Worm (Caenorhabditis elegans) whole organism, L4 larva: Measurements from ENCODE around the gene cisd-3.1.
A peak's percentile ranks its signal among the peaks of the same experiment; 100 is the strongest.

Experiments used
- D1046.2 ChIP-seq: fragments of 200-800 bp; sonication (Bioruptor generic); IDR thresholded peaks from 2 replicates; pipeline ENCODE4 v1.3.6; 2022; ENCODE audit warnings: missing genetic modification characterization, missing compliant biosample characterization
- F10B5.3 ChIP-seq: sonication (generic microtip); optimal IDR thresholded peaks from 2 replicates; lab custom pipeline; 2016; ENCODE audit warnings: mild to moderate bottlenecking, missing genetic modification characterization, missing compliant biosample characterization
- F26F4.8 ChIP-seq: fragments of 200-800 bp; sonication (Bioruptor generic); conservative IDR thresholded peaks from 2 replicates; pipeline ENCODE4 v1.3.6; 2022; ENCODE audit warnings: missing genetic modification characterization, missing compliant biosample characterization
- F37D6.2 ChIP-seq: sonication (generic microtip); optimal IDR thresholded peaks from 2 replicates; lab custom pipeline; 2016; ENCODE audit warnings: mild to moderate bottlenecking, missing genetic modification characterization, missing compliant biosample characterization
- F44E2.7 ChIP-seq: fragments of 200-800 bp; sonication (Bioruptor generic); IDR thresholded peaks from 2 replicates; pipeline ENCODE4 v2.1.2; 2022; ENCODE audit warnings: missing genetic modification characterization, missing compliant biosample characterization
- T20F7.1 ChIP-seq: fragments of 200-800 bp; sonication (Bioruptor generic); optimal IDR thresholded peaks from 2 replicates; lab custom pipeline; 2018; ENCODE audit warnings: mild to moderate bottlenecking, missing genetic modification characterization, missing compliant biosample characterization
- T26A8.4 ChIP-seq: fragments of 200-800 bp; sonication (Bioruptor generic); IDR thresholded peaks from 2 replicates; pipeline ENCODE4 v1.3.6; 2022; ENCODE audit warnings: missing genetic modification characterization, missing compliant biosample characterization
- Y105C5A.15 ChIP-seq: fragments of 200-800 bp; sonication (Bioruptor generic); IDR thresholded peaks from 2 replicates; pipeline ENCODE4 v1.3.6; 2022; ENCODE audit warnings: missing genetic modification characterization, missing compliant biosample characterization
- aly-2 ChIP-seq: sonication (generic microtip); optimal IDR thresholded peaks from 2 replicates; lab custom pipeline; 2018; ENCODE audit warnings: missing biosample characterization, missing genetic modification characterization
- ama-1 ChIP-seq: fragments of 150-350 bp; optimal IDR thresholded peaks from 2 replicates; lab custom pipeline; 2014; ENCODE audit warnings: inconsistent platforms, mixed read lengths
- attf-4 ChIP-seq: sonication (generic microtip); optimal IDR thresholded peaks from 3 replicates; lab custom pipeline; 2017; ENCODE audit warnings: missing biosample characterization, missing genetic modification characterization
- ceh-28 ChIP-seq: fragments of 150-350 bp; optimal IDR thresholded peaks from 2 replicates; lab custom pipeline; 2014; ENCODE audit warnings: missing biosample characterization, missing genetic modification reagents, missing genetic modification characterization
- ceh-44 ChIP-seq: fragments of 200-800 bp; sonication (Bioruptor generic); IDR thresholded peaks from 2 replicates; pipeline ENCODE4 v1.3.6; 2022; ENCODE audit warnings: missing genetic modification reagents, missing genetic modification characterization, missing compliant biosample characterization
- ceh-62 ChIP-seq: sonication (generic microtip); optimal IDR thresholded peaks from 2 replicates; lab custom pipeline; 2017; ENCODE audit warnings: missing biosample characterization, missing genetic modification characterization
- ceh-82 ChIP-seq: sonication (generic microtip); optimal IDR thresholded peaks from 2 replicates; lab custom pipeline; 2017; ENCODE audit warnings: missing biosample characterization, missing genetic modification characterization
- ces-1 ChIP-seq: fragments of 150-350 bp; sonication (generic microtip); optimal IDR thresholded peaks from 4 replicates; lab custom pipeline; 2014; ENCODE audit warnings: missing biosample characterization, missing genetic modification reagents, missing genetic modification characterization
- cey-2 ChIP-seq: sonication (generic microtip); optimal IDR thresholded peaks from 3 replicates; lab custom pipeline; 2017; ENCODE audit warnings: missing genetic modification characterization, mild to moderate bottlenecking, missing compliant biosample characterization, antibody characterized with exemption, borderline replicate concordance; ENCODE audit not compliant: insufficient read depth
- ctbp-1 ChIP-seq: fragments of 200-800 bp; sonication (Bioruptor generic); IDR thresholded peaks from 2 replicates; pipeline ENCODE4 v1.3.6; 2022; ENCODE audit warnings: missing genetic modification reagents, missing genetic modification characterization, missing compliant biosample characterization
- daf-19 ChIP-seq: fragments of 200-800 bp; sonication (Bioruptor generic); conservative IDR thresholded peaks from 2 replicates; pipeline ENCODE4 v1.3.6; 2022; ENCODE audit warnings: missing genetic modification characterization, missing compliant biosample characterization
- dmd-6 ChIP-seq: fragments of 200-800 bp; sonication (Bioruptor generic); IDR thresholded peaks from 2 replicates; pipeline ENCODE4 v1.3.6; 2022; ENCODE audit warnings: missing genetic modification reagents, missing genetic modification characterization, missing compliant biosample characterization
- dmd-8 ChIP-seq: fragments of 200-800 bp; sonication (Bioruptor generic); IDR thresholded peaks from 2 replicates; pipeline ENCODE4 v1.3.6; 2022; ENCODE audit warnings: missing genetic modification characterization, missing compliant biosample characterization
- dpl-1 ChIP-seq: fragments of 150-350 bp; optimal IDR thresholded peaks from 2 replicates; lab custom pipeline; 2014; ENCODE audit warnings: missing biosample characterization, missing genetic modification reagents, missing genetic modification characterization
- dve-1 ChIP-seq: sonication (generic microtip); optimal IDR thresholded peaks from 2 replicates; lab custom pipeline; 2017; ENCODE audit warnings: antibody characterized with exemption, mild to moderate bottlenecking, missing genetic modification characterization, missing compliant biosample characterization; ENCODE audit not compliant: insufficient read depth
- fkh-10 ChIP-seq: fragments of 150-350 bp; optimal IDR thresholded peaks from 2 replicates; lab custom pipeline; 2014; ENCODE audit warnings: missing biosample characterization, missing genetic modification reagents, missing genetic modification characterization
- fos-1 ChIP-seq: fragments of 150-350 bp; optimal IDR thresholded peaks from 2 replicates; lab custom pipeline; 2014; ENCODE audit warnings: missing biosample characterization, missing genetic modification characterization
- gei-8 ChIP-seq: fragments of 200-800 bp; sonication (Bioruptor generic); optimal IDR thresholded peaks from 2 replicates; lab custom pipeline; 2018; ENCODE audit warnings: mild to moderate bottlenecking, missing genetic modification characterization, missing compliant biosample characterization
- hif-1 ChIP-seq, 2 experiments: sonication (generic microtip); optimal IDR thresholded peaks; 2 replicates each; lab custom pipeline; 2016 to 2017; ENCODE audit warnings: missing compliant biosample characterization in 2 of 2, missing genetic modification characterization in 2 of 2, missing genetic modification reagents in 2 of 2, missing genotype in 2 of 2, mild to moderate bottlenecking in 1 of 2
- hlh-11 ChIP-seq: fragments of 200-800 bp; sonication (Bioruptor generic); optimal IDR thresholded peaks from 2 replicates; lab custom pipeline; 2018; ENCODE audit warnings: mild to moderate bottlenecking, missing genetic modification characterization, missing compliant biosample characterization
- jun-1 ChIP-seq: fragments of 150-350 bp; optimal IDR thresholded peaks from 2 replicates; lab custom pipeline; 2014; ENCODE audit warnings: missing biosample characterization, missing genetic modification reagents, missing genetic modification characterization
- lin-13 ChIP-seq: fragments of 150-350 bp; optimal IDR thresholded peaks from 2 replicates; lab custom pipeline; 2014; ENCODE audit warnings: missing biosample characterization, missing genetic modification reagents, missing genetic modification characterization
- lin-15B ChIP-seq: fragments of 150-350 bp; sonication (generic microtip); optimal IDR thresholded peaks from 3 replicates; lab custom pipeline; 2014; ENCODE audit warnings: missing biosample characterization, missing genetic modification characterization
- lin-39 ChIP-seq: fragments of 150-350 bp; optimal IDR thresholded peaks from 2 replicates; lab custom pipeline; 2014; ENCODE audit warnings: missing biosample characterization, missing genetic modification reagents, missing genetic modification characterization
- lir-3 ChIP-seq: sonication (generic microtip); optimal IDR thresholded peaks from 2 replicates; lab custom pipeline; 2016; ENCODE audit warnings: mild to moderate bottlenecking, missing genetic modification characterization, missing compliant biosample characterization
- lsy-2 ChIP-seq, 2 experiments: fragments of 150-350 bp in 1 of 2; sonication (generic microtip) in 1 of 2; optimal IDR thresholded peaks; 2 replicates each; lab custom pipeline; 2014 to 2017; ENCODE audit warnings: missing biosample characterization in 2 of 2, missing genetic modification characterization in 2 of 2
- madf-5 ChIP-seq, 2 experiments: fragments of 200-800 bp; sonication (Bioruptor generic); IDR thresholded peaks; 2 replicates each; pipeline ENCODE4 v1.3.6; 2022; ENCODE audit warnings: missing compliant biosample characterization in 2 of 2, missing genetic modification characterization in 2 of 2
- mdl-1 ChIP-seq, 2 experiments: fragments of 150-350 bp in 1 of 2; sonication (generic microtip) in 1 of 2; optimal IDR thresholded peaks; 2 replicates each; lab custom pipeline; 2014 to 2017; ENCODE audit warnings: missing biosample characterization in 2 of 2, missing genetic modification characterization in 2 of 2
- mdt-29 ChIP-seq: fragments of 200-800 bp; sonication (Bioruptor generic); IDR thresholded peaks from 2 replicates; pipeline ENCODE4 v1.3.6; 2022; ENCODE audit warnings: missing genetic modification reagents, missing genetic modification characterization, missing compliant biosample characterization
- mxl-2 ChIP-seq: fragments of 200-800 bp; sonication (Bioruptor generic); conservative IDR thresholded peaks from 2 replicates; pipeline ENCODE4 v1.3.6; 2022; ENCODE audit warnings: missing genetic modification reagents, missing genetic modification characterization, missing compliant biosample characterization
- nhr-10 ChIP-seq: fragments of 150-350 bp; optimal IDR thresholded peaks from 2 replicates; lab custom pipeline; 2014; ENCODE audit warnings: missing biosample characterization, missing genetic modification characterization
- nhr-102 ChIP-seq: sonication (generic microtip); optimal IDR thresholded peaks from 2 replicates; lab custom pipeline; 2016; ENCODE audit warnings: mild to moderate bottlenecking, missing genetic modification characterization, moderate library complexity, missing compliant biosample characterization
- nhr-25 ChIP-seq: sonication (generic microtip); optimal IDR thresholded peaks from 2 replicates; lab custom pipeline; 2017; ENCODE audit warnings: missing genetic modification characterization, mild to moderate bottlenecking, missing compliant biosample characterization, antibody characterized with exemption, moderate library complexity, borderline replicate concordance; ENCODE audit not compliant: insufficient read depth
- nhr-42 ChIP-seq: fragments of 200-800 bp; sonication (Bioruptor generic); IDR thresholded peaks from 2 replicates; pipeline ENCODE4 v1.3.6; 2022; ENCODE audit warnings: missing genetic modification characterization, missing compliant biosample characterization
- nhr-6 ChIP-seq: fragments of 150-350 bp; optimal IDR thresholded peaks from 2 replicates; lab custom pipeline; 2014; ENCODE audit warnings: missing biosample characterization, missing genetic modification characterization
- nhr-76 ChIP-seq: fragments of 150-350 bp; optimal IDR thresholded peaks from 2 replicates; lab custom pipeline; 2014; ENCODE audit warnings: missing biosample characterization, missing genetic modification characterization
- nhr-77 ChIP-seq: fragments of 150-350 bp; optimal IDR thresholded peaks from 2 replicates; lab custom pipeline; 2014; ENCODE audit warnings: missing biosample characterization, missing genetic modification characterization
- pha-4 ChIP-seq, 2 experiments: fragments of 150-350 bp in 1 of 2; fragments of 200-800 bp in 1 of 2; sonication (Bioruptor generic) in 1 of 2; IDR thresholded peaks in 1 of 2; optimal IDR thresholded peaks in 1 of 2; 2 replicates each; pipeline versions ENCODE4 v1.3.6 to Lab custom; 2014 to 2022; ENCODE audit warnings: missing genetic modification characterization in 2 of 2, missing genetic modification reagents in 2 of 2, missing biosample characterization in 1 of 2, missing compliant biosample characterization in 1 of 2
- pqm-1 ChIP-seq: sonication (generic microtip); optimal IDR thresholded peaks from 2 replicates; lab custom pipeline; 2017; ENCODE audit warnings: missing biosample characterization, missing genetic modification characterization
- sdz-12 ChIP-seq: fragments of 200-800 bp; sonication (Bioruptor generic); optimal IDR thresholded peaks from 2 replicates; lab custom pipeline; 2018; ENCODE audit warnings: mild to moderate bottlenecking, missing genetic modification characterization, missing compliant biosample characterization
- snpc-1.2 ChIP-seq: fragments of 200-800 bp; sonication (Bioruptor generic); IDR thresholded peaks from 2 replicates; pipeline ENCODE4 v1.3.6; 2022; ENCODE audit warnings: missing genetic modification reagents, missing genetic modification characterization, missing compliant biosample characterization
- vab-7 ChIP-seq: fragments of 200-800 bp; sonication (Bioruptor generic); IDR thresholded peaks from 2 replicates; pipeline ENCODE4 v1.3.6; 2022; ENCODE audit warnings: missing genetic modification reagents, missing genetic modification characterization, missing compliant biosample characterization
- zip-11 ChIP-seq: fragments of 200-800 bp; sonication (Bioruptor generic); IDR thresholded peaks from 2 replicates; pipeline ENCODE4 v1.3.6; 2022; ENCODE audit warnings: missing genetic modification characterization, missing compliant biosample characterization
- ztf-11 ChIP-seq: fragments of 150-350 bp; optimal IDR thresholded peaks from 2 replicates; lab custom pipeline; 2014; ENCODE audit warnings: missing biosample characterization, missing genetic modification characterization

Gene cisd-3.1

DNA sequence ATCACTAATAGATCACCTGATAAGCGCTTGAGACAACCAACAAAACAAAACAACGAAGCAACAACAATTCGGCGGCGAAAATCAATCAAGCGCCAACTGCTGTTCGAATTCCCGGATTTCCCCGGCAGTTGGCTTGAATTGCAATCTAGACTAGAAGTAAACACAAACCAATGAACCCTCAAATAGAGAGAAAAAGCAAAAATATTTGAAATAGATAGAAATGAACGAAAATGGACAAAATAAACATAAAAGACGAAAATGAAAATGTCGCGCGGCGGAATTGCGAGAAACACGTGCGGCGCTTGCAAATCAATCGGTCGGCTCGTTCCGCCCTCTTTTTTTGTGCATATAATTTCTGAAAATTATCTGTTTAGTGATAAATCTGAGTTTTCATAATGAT, 25.8 kb downstream of the cisd-3.1 start, which contains the start of gene idhg-1 (continued):
- TF ChIP-seq pqm-1 (tag; lab: Kevin White, UChicago) (peak; percentile 29), dmd-6 (GFP tag; lab: Robert Waterston, UW) (peak; percentile 29), dmd-8 (GFP tag; lab: Robert Waterston, UW) (no peak), nhr-10 (tag; lab: Kevin White, UChicago) (no peak), lin-13 (no peak), cey-2 (tag; lab: Kevin White, UChicago) (no peak), ztf-11 (tag; lab: Kevin White, UChicago) (no peak), nhr-76 (tag; lab: Kevin White, UChicago) (peak; percentile 5), lin-15B (tag; lab: Kevin White, UChicago) (no peak), aly-2 (tag; lab: Kevin White, UChicago) (no peak), attf-4 (tag; lab: Kevin White, UChicago) (no peak), F37D6.2 (tag; lab: Kevin White, UChicago) (peak; percentile 35), D1046.2 (GFP tag; lab: Robert Waterston, UW) (no peak), hlh-11 (tag; lab: Kevin White, UChicago) (peak; percentile 57), daf-19 (GFP tag; lab: Robert Waterston, UW) (no peak), lin-39 (tag; lab: Kevin White, UChicago) (no peak), lsy-2 (tag; optimal IDR thresholded peaks at IDR 0.05; lab: Kevin White, UChicago) (peak in 1 of 2 experiments; percentile 72), zip-11 (GFP tag; lab: Robert Waterston, UW) (no peak), lir-3 (tag; lab: Kevin White, UChicago) (no peak), hif-1 (tag; optimal IDR thresholded peaks at IDR 0.05; lab: Kevin White, UChicago) (peak in 1 of 2 experiments; percentile 63), nhr-102 (tag; lab: Kevin White, UChicago) (peak; percentile 47), sdz-12 (no peak), mdt-29 (GFP tag; lab: Robert Waterston, UW) (no peak), mdl-1 (tag; optimal IDR thresholded peaks at IDR 0.05; lab: Kevin White, UChicago) (no peak), ces-1 (no peak), nhr-6 (tag; lab: Kevin White, UChicago) (no peak), ceh-82 (tag; lab: Kevin White, UChicago) (no peak), nhr-42 (GFP tag; lab: Robert Waterston, UW) (no peak), F10B5.3 (tag; lab: Kevin White, UChicago) (no peak), fkh-10 (peak; percentile 13), jun-1 (tag; lab: Kevin White, UChicago) (no peak), pha-4 (GFP tag; IDR thresholded peaks at IDR 0.05; lab: Robert Waterston, UW) (no peak; the same call in 1 of the 2 replicates), pha-4 (tag; optimal IDR thresholded peaks at IDR 0.05; lab: Kevin White, UChicago) (no peak), ctbp-1 (GFP tag; lab: Robert Waterston, UW) (no peak), gei-8 (no peak), vab-7 (GFP tag; lab: Robert Waterston, UW) (no peak), madf-5 (GFP tag; IDR thresholded peaks at IDR 0.05; lab: Robert Waterston, UW) (no peak), Y105C5A.15 (GFP tag; lab: Robert Waterston, UW) (no peak), ceh-62 (tag; lab: Kevin White, UChicago) (no peak), ama-1 (lab: Kevin White, UChicago) (no peak), ceh-44 (GFP tag; lab: Robert Waterston, UW) (no peak), snpc-1.2 (GFP tag; lab: Robert Waterston, UW) (peak; percentile 51; the same call in 1 of the 2 replicates), mxl-2 (no peak), nhr-25 (tag; lab: Kevin White, UChicago) (no peak), fos-1 (tag; lab: Kevin White, UChicago) (no peak), F44E2.7 (no peak), nhr-77 (tag; lab: Kevin White, UChicago) (peak; percentile 4), F26F4.8 (GFP tag; lab: Robert Waterston, UW) (no peak), dpl-1 (GFP tag; lab: Kevin White, UChicago) (peak; percentile 60), T20F7.1 (GFP tag; lab: Kevin White, UChicago) (no peak), ceh-28 (tag; lab: Kevin White, UChicago) (no peak), T26A8.4 (GFP tag; lab: Robert Waterston, UW) (peak; percentile 76; the same call in 1 of the 2 replicates), dve-1 (peak; percentile 78)
